Fruit fly (Drosophila melanogaster) whole organism, embryonic: ENCODE data around the gene CG15740.

Experiments
- CG10321 ChIP-seq: fragments of 200-800 bp; sonication (Bioruptor generic); IDR thresholded peaks from 2 replicates; pipeline ENCODE4 v1.3.6; 2022; ENCODE audit warnings: missing biosample characterization, missing genetic modification characterization
- CG10565 ChIP-seq: fragments of 200-800 bp; sonication (Bioruptor generic); optimal IDR thresholded peaks from 3 replicates; lab custom pipeline; 2016; ENCODE audit warnings: missing biosample characterization, mild to moderate bottlenecking, missing genetic modification characterization
- CG10654 ChIP-seq: fragments of 200-800 bp; sonication (Bioruptor generic); optimal IDR thresholded peaks from 2 replicates; lab custom pipeline; 2016; ENCODE audit warnings: missing biosample characterization, missing genetic modification characterization
- CG10959 ChIP-seq: fragments of 200-800 bp; sonication (Bioruptor generic); IDR thresholded peaks from 2 replicates; pipeline ENCODE4 v1.3.6; 2022; ENCODE audit warnings: missing biosample characterization, missing genetic modification characterization
- CG11456 ChIP-seq: fragments of 200-800 bp; sonication (Bioruptor generic); IDR thresholded peaks from 3 replicates; pipeline ENCODE4 v1.3.6; 2022; ENCODE audit warnings: missing biosample characterization, missing genetic modification characterization
- CG12071 ChIP-seq: fragments of 200-800 bp; sonication (Bioruptor generic); optimal IDR thresholded peaks from 3 replicates; lab custom pipeline; 2018; ENCODE audit warnings: missing biosample characterization, mild to moderate bottlenecking, missing genetic modification characterization
- CG12219 ChIP-seq: fragments of 200-800 bp; sonication (Bioruptor generic); optimal IDR thresholded peaks from 3 replicates; lab custom pipeline; 2018; ENCODE audit warnings: missing biosample characterization, mild to moderate bottlenecking, missing genetic modification characterization
- CG13624 ChIP-seq: fragments of 200-800 bp; sonication (Bioruptor generic); optimal IDR thresholded peaks from 2 replicates; lab custom pipeline; 2016; ENCODE audit warnings: missing biosample characterization, missing genetic modification characterization
- CG15011 ChIP-seq: fragments of 200-800 bp; sonication (Bioruptor generic); optimal IDR thresholded peaks from 3 replicates; lab custom pipeline; 2018; ENCODE audit warnings: missing biosample characterization, mild to moderate bottlenecking, missing genetic modification characterization
- CG16813 ChIP-seq: fragments of 200-800 bp; sonication (Bioruptor generic); IDR thresholded peaks from 3 replicates; pipeline ENCODE4 v1.3.6; 2022; ENCODE audit warnings: missing biosample characterization, missing genetic modification characterization; ENCODE audit not compliant: partially characterized antibody
- CG17912 ChIP-seq: fragments of 200-800 bp; sonication (Bioruptor generic); optimal IDR thresholded peaks from 2 replicates; lab custom pipeline; 2018; ENCODE audit warnings: missing biosample characterization, mild to moderate bottlenecking, missing genetic modification characterization
- CG18476 ChIP-seq: fragments of 200-800 bp; sonication (Bioruptor generic); optimal IDR thresholded peaks from 2 replicates; lab custom pipeline; 2016; ENCODE audit warnings: missing biosample characterization, mild to moderate bottlenecking, missing genetic modification characterization
- CG2199 ChIP-seq: fragments of 200-800 bp; sonication (Bioruptor generic); IDR thresholded peaks from 3 replicates; pipeline ENCODE4 v1.3.6; 2022; ENCODE audit warnings: missing biosample characterization, missing genetic modification characterization
- CG3065 ChIP-seq: fragments of 200-800 bp; sonication (Bioruptor generic); optimal IDR thresholded peaks from 2 replicates; lab custom pipeline; 2016; ENCODE audit warnings: missing biosample characterization, missing genetic modification characterization
- CG34376 ChIP-seq: fragments of 200-800 bp; sonication (Bioruptor generic); optimal IDR thresholded peaks from 2 replicates; lab custom pipeline; 2018; ENCODE audit warnings: missing biosample characterization, mild to moderate bottlenecking, missing genetic modification characterization
- CG6765 ChIP-seq: fragments of 200-800 bp; sonication (Bioruptor generic); optimal IDR thresholded peaks from 3 replicates; lab custom pipeline; 2017; ENCODE audit warnings: missing biosample characterization, mild to moderate bottlenecking, missing genetic modification characterization
- CG7556 ChIP-seq: fragments of 200-800 bp; sonication (Bioruptor generic); optimal IDR thresholded peaks from 2 replicates; lab custom pipeline; 2017; ENCODE audit warnings: missing biosample characterization, mild to moderate bottlenecking, missing genetic modification characterization
- CG7786 ChIP-seq: fragments of 200-800 bp; sonication (Bioruptor generic); optimal IDR thresholded peaks from 2 replicates; lab custom pipeline; 2016; ENCODE audit warnings: missing biosample characterization, missing genetic modification characterization
- CTCF ChIP-seq: fragments of 200-800 bp; sonication (Bioruptor generic); optimal IDR thresholded peaks from 2 replicates; lab custom pipeline; 2017; ENCODE audit warnings: missing biosample characterization, mild to moderate bottlenecking, missing genetic modification characterization, moderate library complexity
- Chrac-16 ChIP-seq: fragments of 200-800 bp; sonication (Bioruptor generic); optimal IDR thresholded peaks from 3 replicates; lab custom pipeline; 2016; ENCODE audit warnings: missing biosample characterization, missing genetic modification characterization
- Dek ChIP-seq: fragments of 200-800 bp; sonication (Bioruptor generic); optimal IDR thresholded peaks from 3 replicates; lab custom pipeline; 2019; ENCODE audit warnings: missing biosample characterization, mild to moderate bottlenecking, missing genetic modification characterization, moderate library complexity
- Dip3 ChIP-seq: fragments of 200-800 bp; sonication (Bioruptor generic); optimal IDR thresholded peaks from 3 replicates; lab custom pipeline; 2016; ENCODE audit warnings: missing biosample characterization, missing genetic modification characterization
- HLH4C ChIP-seq: fragments of 200-800 bp; sonication (Bioruptor generic); IDR thresholded peaks from 3 replicates; pipeline ENCODE4 v1.3.6; 2022; ENCODE audit warnings: missing biosample characterization, missing genetic modification characterization; ENCODE audit not compliant: partially characterized antibody
- Lpt ChIP-seq: fragments of >200 bp; optimal IDR thresholded peaks from 2 replicates; lab custom pipeline; 2018; ENCODE audit warnings: missing biosample characterization, missing genetic modification characterization
- MTF-1 ChIP-seq: fragments of 200-800 bp; sonication (Bioruptor generic); optimal IDR thresholded peaks from 2 replicates; lab custom pipeline; 2018; ENCODE audit warnings: missing biosample characterization, mild to moderate bottlenecking, missing genetic modification characterization, borderline replicate concordance
- Med ChIP-seq: fragments of 200-800 bp; sonication (Bioruptor generic); peaks from one replicate; lab custom pipeline; 2016; ENCODE audit warnings: missing biosample characterization, missing genetic modification characterization, mild to moderate bottlenecking, inconsistent platforms, moderate library complexity
- NC2α ChIP-seq: fragments of 200-800 bp; sonication (Bioruptor generic); optimal IDR thresholded peaks from 2 replicates; lab custom pipeline; 2016; ENCODE audit warnings: missing biosample characterization, missing genetic modification characterization
- Nf-YC ChIP-seq: fragments of 200-800 bp; optimal IDR thresholded peaks from 3 replicates; lab custom pipeline; 2019; ENCODE audit warnings: missing biosample characterization, mild to moderate bottlenecking, missing genetic modification characterization, moderate library complexity
- PHDP ChIP-seq: fragments of 200-800 bp; sonication (Bioruptor generic); optimal IDR thresholded peaks from 3 replicates; lab custom pipeline; 2018; ENCODE audit warnings: missing biosample characterization, mild to moderate bottlenecking, missing genetic modification characterization, moderate library complexity
- Pdp1 ChIP-seq, 2 experiments: fragments of 200-800 bp; sonication (Bioruptor generic); optimal IDR thresholded peaks; 3 replicates each; lab custom pipeline; 2016; ENCODE audit warnings: missing biosample characterization in 2 of 2, missing genetic modification characterization in 2 of 2, mild to moderate bottlenecking in 1 of 2, moderate library complexity in 1 of 2
- Rfx ChIP-seq: fragments of 200-800 bp; sonication (Bioruptor generic); IDR thresholded peaks from 2 replicates; pipeline ENCODE4 v1.3.6; 2022; ENCODE audit warnings: missing biosample characterization, missing genetic modification characterization
- Sin3A ChIP-seq: fragments of >200 bp; optimal IDR thresholded peaks from 2 replicates; lab custom pipeline; 2018
- Sry-β ChIP-seq: fragments of 200-800 bp; sonication (Bioruptor generic); optimal IDR thresholded peaks from 2 replicates; lab custom pipeline; 2018; ENCODE audit warnings: missing biosample characterization, mild to moderate bottlenecking, missing genetic modification characterization, moderate library complexity
- Trl ChIP-seq, 3 experiments: fragments of >200 bp in 2 of 3; fragments of 200-800 bp in 1 of 3; sonication (Bioruptor generic) in 1 of 3; optimal IDR thresholded peaks; 2 replicates in 1 of 3; 3 replicates in 2 of 3; lab custom pipeline; 2016 to 2017; ENCODE audit warnings: missing biosample characterization in 1 of 3, missing genetic modification characterization in 1 of 3
- YL-1 ChIP-seq: fragments of 200-800 bp; sonication (Bioruptor generic); optimal IDR thresholded peaks from 3 replicates; lab custom pipeline; 2017; ENCODE audit warnings: missing biosample characterization, mild to moderate bottlenecking, missing genetic modification characterization
- ash1 ChIP-seq: fragments of 200-800 bp; sonication (Bioruptor generic); optimal IDR thresholded peaks from 2 replicates; lab custom pipeline; 2018; ENCODE audit warnings: missing biosample characterization, mild to moderate bottlenecking, missing genetic modification characterization
- bbx ChIP-seq: fragments of 200-800 bp; sonication (Bioruptor generic); IDR thresholded peaks from 2 replicates; pipeline ENCODE4 v1.3.6; 2022; ENCODE audit warnings: missing biosample characterization, missing genetic modification characterization; ENCODE audit not compliant: partially characterized antibody
- caup ChIP-seq: fragments of 200-800 bp; sonication (Bioruptor generic); optimal IDR thresholded peaks from 3 replicates; lab custom pipeline; 2017; ENCODE audit warnings: missing biosample characterization, mild to moderate bottlenecking, missing genetic modification characterization, moderate library complexity; ENCODE audit not compliant: severe bottlenecking
- chif ChIP-seq, 2 experiments: fragments of 200-800 bp; sonication (Bioruptor generic); optimal IDR thresholded peaks; 3 replicates each; lab custom pipeline; 2016; ENCODE audit warnings: missing biosample characterization in 2 of 2, missing genetic modification characterization in 2 of 2
- chinmo ChIP-seq: fragments of 200-800 bp; sonication (Bioruptor generic); IDR thresholded peaks from 4 replicates; pipeline ENCODE4 v1.3.6; 2022; ENCODE audit warnings: missing biosample characterization, missing genetic modification characterization; ENCODE audit not compliant: partially characterized antibody
- chm ChIP-seq: fragments of 200-800 bp; sonication (Bioruptor generic); IDR thresholded peaks from 2 replicates; pipeline ENCODE4 v1.3.6; 2022; ENCODE audit warnings: missing biosample characterization, missing genetic modification characterization
- eyg ChIP-seq: fragments of 200-800 bp; sonication (Bioruptor generic); optimal IDR thresholded peaks from 3 replicates; lab custom pipeline; 2016; ENCODE audit warnings: missing biosample characterization, missing genetic modification characterization
- lbe ChIP-seq: fragments of 200-800 bp; sonication (Bioruptor generic); optimal IDR thresholded peaks from 2 replicates; lab custom pipeline; 2016; ENCODE audit warnings: missing biosample characterization, mild to moderate bottlenecking, missing genetic modification characterization
- mam ChIP-seq: fragments of 200-800 bp; sonication (Bioruptor generic); optimal IDR thresholded peaks from 3 replicates; lab custom pipeline; 2016; ENCODE audit warnings: missing biosample characterization, missing genetic modification characterization
- nerfin-2 ChIP-seq: fragments of 200-800 bp; sonication (Bioruptor generic); IDR thresholded peaks from 2 replicates; pipeline ENCODE4 v1.3.6; 2022; ENCODE audit warnings: missing biosample characterization, missing genetic modification characterization; ENCODE audit not compliant: partially characterized antibody
- prd ChIP-seq, 3 experiments: fragments of >200 bp in 2 of 3; fragments of 200-800 bp in 1 of 3; sonication (Bioruptor generic) in 1 of 3; optimal IDR thresholded peaks in 2 of 3; IDR thresholded peaks in 1 of 3; 2 replicates in 2 of 3; 3 replicates in 1 of 3; pipeline versions ENCODE4 v1.3.6 to Lab custom; 2017 to 2022; ENCODE audit warnings: missing biosample characterization in 1 of 3, missing genetic modification characterization in 1 of 3
- pros ChIP-seq: fragments of 200-800 bp; sonication (Bioruptor generic); optimal IDR thresholded peaks from 3 replicates; lab custom pipeline; 2019; ENCODE audit warnings: missing biosample characterization, mild to moderate bottlenecking, missing genetic modification characterization, moderate library complexity
- salm ChIP-seq: fragments of 200-800 bp; sonication (Bioruptor generic); optimal IDR thresholded peaks from 2 replicates; lab custom pipeline; 2018; ENCODE audit warnings: missing biosample characterization, mild to moderate bottlenecking, missing genetic modification characterization
- so ChIP-seq: fragments of 200-800 bp; sonication (Bioruptor generic); IDR thresholded peaks from 3 replicates; pipeline ENCODE4 v1.3.6; 2022; ENCODE audit warnings: missing biosample characterization, missing genetic modification characterization
- tll ChIP-seq, 2 experiments: fragments of 200-800 bp in 1 of 2; fragments of >200 bp in 1 of 2; sonication (Bioruptor generic) in 1 of 2; optimal IDR thresholded peaks; 2 replicates each; lab custom pipeline; 2017 to 2019; ENCODE audit warnings: missing biosample characterization in 2 of 2, missing genetic modification characterization in 2 of 2, mild to moderate bottlenecking in 1 of 2, moderate library complexity in 1 of 2
- z ChIP-seq: fragments of 200-800 bp; sonication (Bioruptor generic); IDR thresholded peaks from 3 replicates; pipeline ENCODE4 v1.3.6; 2022; ENCODE audit warnings: missing biosample characterization, missing genetic modification characterization

The CG15740 gene

DNA sequence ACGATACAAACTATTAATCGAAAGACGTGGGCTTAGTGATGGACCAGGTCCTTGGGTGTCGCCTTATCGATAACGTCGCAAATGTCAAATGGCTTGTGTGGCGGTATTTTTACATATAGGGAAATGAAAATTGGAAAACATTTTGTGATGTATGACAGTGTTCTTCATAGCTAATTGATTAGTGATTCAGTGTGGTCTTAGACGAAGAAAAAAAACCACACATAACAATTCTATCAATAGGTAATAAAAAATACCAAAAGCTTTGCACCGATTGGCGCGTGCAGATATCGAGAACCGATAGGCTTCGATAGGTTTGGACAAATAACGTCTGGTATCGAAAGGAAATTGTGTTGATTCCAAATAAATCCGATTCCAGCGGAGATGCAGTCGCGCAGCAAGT is 23.0 kb upstream of the CG15740 start, which contains the start of the genes Nrd1 and CG1847 (continued):
- no peak for TF ChIP-seq Dip3 (GFP tag; lab: Kevin White, UChicago)
- no peak for TF ChIP-seq prd (optimal IDR thresholded peaks at IDR 0.05; lab: Kevin White, UChicago)
- no peak for TF ChIP-seq prd (GFP tag; IDR thresholded peaks at IDR 0.05; lab: Robert Waterston, UW)
- TF ChIP-seq Pdp1 (GFP tag; optimal IDR thresholded peaks at IDR 0.05; lab: Kevin White, UChicago): no peak
- no peak for TF ChIP-seq chif (GFP tag; optimal IDR thresholded peaks at IDR 0.05; lab: Kevin White, UChicago)
- no peak for TF ChIP-seq MTF-1 (GFP tag; lab: Kevin White, UChicago)
- TF ChIP-seq CG18476 (GFP tag; lab: Kevin White, UChicago): no peak
- no peak for TF ChIP-seq CG15011 (GFP tag; lab: Kevin White, UChicago)
- TF ChIP-seq CG34376 (GFP tag; lab: Kevin White, UChicago): no peak
- TF ChIP-seq tll (GFP tag; optimal IDR thresholded peaks at IDR 0.05; lab: Kevin White, UChicago): no peak
- no peak for TF ChIP-seq CG17912 (GFP tag; lab: Kevin White, UChicago)
- TF ChIP-seq eyg (GFP tag; lab: Kevin White, UChicago): no peak
- no peak for TF ChIP-seq salm
- peak; percentile 65 for TF ChIP-seq Sin3A (lab: Kevin White, UChicago)
- no peak for TF ChIP-seq CG6765 (GFP tag; lab: Kevin White, UChicago)
- TF ChIP-seq CG12219 (GFP tag; lab: Kevin White, UChicago): no peak
- no peak for TF ChIP-seq CG3065 (GFP tag; lab: Kevin White, UChicago)
- TF ChIP-seq HLH4C (GFP tag; lab: Robert Waterston, UW): peak; percentile 95
- no peak for TF ChIP-seq CG2199 (GFP tag; lab: Robert Waterston, UW)
- no peak for TF ChIP-seq ash1 (GFP tag; lab: Kevin White, UChicago)
- no peak for TF ChIP-seq z (GFP tag; lab: Robert Waterston, UW)
- no peak for TF ChIP-seq pros
- no peak for TF ChIP-seq Sry-β (GFP tag; lab: Kevin White, UChicago)
- TF ChIP-seq CG13624 (GFP tag; lab: Kevin White, UChicago): no peak
- TF ChIP-seq so (GFP tag; lab: Robert Waterston, UW): no peak
- peak; percentile 85 for TF ChIP-seq nerfin-2 (GFP tag; lab: Robert Waterston, UW)
- TF ChIP-seq CG7786 (GFP tag; lab: Kevin White, UChicago): no peak
- no peak for TF ChIP-seq PHDP (tag; lab: Kevin White, UChicago)
- TF ChIP-seq Rfx: no peak
- no peak for TF ChIP-seq lbe (GFP tag; lab: Kevin White, UChicago)
- no peak for TF ChIP-seq CG12071
- no peak for TF ChIP-seq caup (GFP tag; lab: Kevin White, UChicago)
- TF ChIP-seq CG10565 (GFP tag; lab: Kevin White, UChicago): no peak
- no peak for TF ChIP-seq mam (GFP tag; lab: Kevin White, UChicago)
- TF ChIP-seq CG10959 (GFP tag; lab: Robert Waterston, UW): no peak
- no peak for TF ChIP-seq CG10321 (GFP tag; lab: Robert Waterston, UW)
- TF ChIP-seq Med (GFP tag; lab: Kevin White, UChicago): peak; percentile 55
- TF ChIP-seq Chrac-16 (GFP tag; lab: Kevin White, UChicago): no peak
- TF ChIP-seq CG16813 (GFP tag; lab: Robert Waterston, UW): peak; percentile 76
- TF ChIP-seq CTCF (GFP tag; lab: Kevin White, UChicago): no peak
- no peak for TF ChIP-seq Lpt (GFP tag; lab: Kevin White, UChicago)
- peak; percentile 55 for TF ChIP-seq bbx
- no peak for TF ChIP-seq CG7556 (GFP tag; lab: Kevin White, UChicago)
- TF ChIP-seq NC2α (GFP tag; lab: Kevin White, UChicago): no peak
- TF ChIP-seq Trl (optimal IDR thresholded peaks at IDR 0.05; lab: Kevin White, UChicago): no peak
- no peak for TF ChIP-seq Trl (GFP tag; optimal IDR thresholded peaks at IDR 0.05; lab: Kevin White, UChicago)
- TF ChIP-seq chinmo (GFP tag; lab: Robert Waterston, UW): peak; percentile 71; the same call in 1 of the 4 replicates
- TF ChIP-seq Dek (tag; lab: Kevin White, UChicago): no peak
- TF ChIP-seq CG10654 (GFP tag; lab: Kevin White, UChicago): no peak
- TF ChIP-seq Nf-YC (tag; lab: Kevin White, UChicago): no peak
- TF ChIP-seq chm: no peak
- no peak for TF ChIP-seq CG11456 (GFP tag; lab: Robert Waterston, UW)
- TF ChIP-seq YL-1 (GFP tag; lab: Kevin White, UChicago): no peak
